Worm (Caenorhabditis elegans): ENCODE measurements around the gene kvs-5.

Gene kvs-5

ce11 chrIV:801162-801561 lies 64.6 kb downstream of the kvs-5 start:
- TF ChIP-seq ets-7 (tag; optimal IDR thresholded peaks at IDR 0.05) (no peak), pes-1 (GFP tag; IDR thresholded peaks at IDR 0.05) (no peak), ama-1 (optimal IDR thresholded peaks at IDR 0.05) (no peak), scrt-1 (GFP tag; IDR thresholded peaks at IDR 0.05) (no peak), sea-1 (GFP tag; conservative IDR thresholded peaks at IDR 0.05) (no peak), hnd-1 (tag; optimal IDR thresholded peaks at IDR 0.05) (no peak), ceh-13 (GFP tag; optimal IDR thresholded peaks at IDR 0.05) (no peak), ceh-36 (tag; optimal IDR thresholded peaks at IDR 0.05) (no peak), aly-1 (tag; optimal IDR thresholded peaks at IDR 0.05) (no peak), tbx-37 (GFP tag; conservative IDR thresholded peaks at IDR 0.05) (no peak), hmg-4 (GFP tag; optimal IDR thresholded peaks at IDR 0.05) (no peak), flt-1 (GFP tag; IDR thresholded peaks at IDR 0.05) (no peak), F13C5.2 (tag; optimal IDR thresholded peaks at IDR 0.05) (no peak), tra-4 (tag; optimal IDR thresholded peaks at IDR 0.05) (no peak), tbx-11 (GFP tag; IDR thresholded peaks at IDR 0.05) (no peak)

Data from whole organism, early embryonic.